Fruit fly (Drosophila melanogaster) whole organism, prepupa: ENCODE results near the gene Sap30.

Source experiments
- CG11294 ChIP-seq: fragments of 200-800 bp; sonication (Bioruptor generic); IDR thresholded peaks from 2 replicates; pipeline ENCODE4 v1.3.6; 2022; ENCODE audit warnings: missing biosample characterization, missing genetic modification characterization
- CG11762 ChIP-seq: fragments of 200-800 bp; sonication (Bioruptor generic); optimal IDR thresholded peaks from 3 replicates; lab custom pipeline; 2016; ENCODE audit warnings: missing biosample characterization, missing genetic modification characterization; ENCODE audit not compliant: insufficient read depth
- CG11902 ChIP-seq: fragments of 200-800 bp; sonication (Bioruptor generic); optimal IDR thresholded peaks from 3 replicates; lab custom pipeline; 2016; ENCODE audit warnings: missing biosample characterization, missing genetic modification characterization
- CG1621 ChIP-seq: fragments of 200-800 bp; sonication (Bioruptor generic); optimal IDR thresholded peaks from 3 replicates; lab custom pipeline; 2018; ENCODE audit warnings: missing biosample characterization, mild to moderate bottlenecking, missing genetic modification characterization
- CG16779 ChIP-seq: fragments of 200-800 bp; sonication (Bioruptor generic); optimal IDR thresholded peaks from 3 replicates; lab custom pipeline; 2017; ENCODE audit warnings: missing biosample characterization, mild to moderate bottlenecking, missing genetic modification characterization
- CG3032 ChIP-seq: fragments of 200-800 bp; optimal IDR thresholded peaks from 2 replicates; lab custom pipeline; 2019; ENCODE audit warnings: missing biosample characterization, mild to moderate bottlenecking, missing genetic modification characterization, moderate library complexity
- CG31627 ChIP-seq: fragments of 200-800 bp; sonication (Bioruptor generic); optimal IDR thresholded peaks from 3 replicates; lab custom pipeline; 2016; ENCODE audit warnings: missing biosample characterization, missing genetic modification characterization
- CG32006 ChIP-seq: fragments of 200-800 bp; sonication (Bioruptor generic); optimal IDR thresholded peaks from 3 replicates; lab custom pipeline; 2017; ENCODE audit warnings: missing biosample characterization, mild to moderate bottlenecking, missing genetic modification characterization
- CG34406 ChIP-seq: fragments of 200-800 bp; sonication (Bioruptor generic); optimal IDR thresholded peaks from 3 replicates; lab custom pipeline; 2016; ENCODE audit warnings: missing biosample characterization, missing genetic modification characterization
- CG3919 ChIP-seq: fragments of 200-800 bp; sonication (Bioruptor generic); optimal IDR thresholded peaks from 3 replicates; lab custom pipeline; 2016; ENCODE audit warnings: missing biosample characterization, missing genetic modification characterization
- CG4318 ChIP-seq: fragments of 200-800 bp; sonication (Bioruptor generic); optimal IDR thresholded peaks from 3 replicates; lab custom pipeline; 2017; ENCODE audit warnings: missing biosample characterization, mild to moderate bottlenecking, missing genetic modification characterization
- CG6163 ChIP-seq: fragments of 200-800 bp; sonication (Bioruptor generic); IDR thresholded peaks from 3 replicates; pipeline ENCODE4 v1.3.6; 2022; ENCODE audit warnings: missing biosample characterization, missing genetic modification characterization
- CG6276 ChIP-seq: fragments of 200-800 bp; sonication (Bioruptor generic); optimal IDR thresholded peaks from 2 replicates; lab custom pipeline; 2017; ENCODE audit warnings: missing biosample characterization, mild to moderate bottlenecking, missing genetic modification characterization
- CG6792 ChIP-seq: fragments of 200-800 bp; sonication (Bioruptor generic); optimal IDR thresholded peaks from 3 replicates; lab custom pipeline; 2016; ENCODE audit warnings: missing biosample characterization, missing genetic modification characterization
- CG6808 ChIP-seq: fragments of 200-800 bp; sonication (Bioruptor generic); optimal IDR thresholded peaks from 3 replicates; lab custom pipeline; 2017; ENCODE audit warnings: missing biosample characterization, missing genetic modification characterization, mild to moderate bottlenecking, moderate library complexity, missing genetic modification reagents
- CG6854 ChIP-seq: fragments of 200-800 bp; sonication (Bioruptor generic); optimal IDR thresholded peaks from 2 replicates; lab custom pipeline; 2017; ENCODE audit warnings: missing biosample characterization, mild to moderate bottlenecking, missing genetic modification characterization
- CG7368 ChIP-seq: fragments of 200-800 bp; sonication (Bioruptor generic); optimal IDR thresholded peaks from 3 replicates; lab custom pipeline; 2016; ENCODE audit warnings: missing biosample characterization, missing genetic modification characterization
- CG8119 ChIP-seq: fragments of 200-800 bp; sonication (Bioruptor generic); IDR thresholded peaks from 3 replicates; pipeline ENCODE4 v1.3.6; 2022; ENCODE audit warnings: missing biosample characterization, missing genetic modification characterization
- CG8632 ChIP-seq: fragments of 200-800 bp; sonication (Bioruptor generic); optimal IDR thresholded peaks from 3 replicates; lab custom pipeline; 2016; ENCODE audit warnings: missing biosample characterization, missing genetic modification characterization
- Eip75B ChIP-seq: fragments of 200-800 bp; sonication (Bioruptor generic); optimal IDR thresholded peaks from 3 replicates; lab custom pipeline; 2016; ENCODE audit warnings: missing biosample characterization, missing genetic modification characterization
- Eip78C ChIP-seq: fragments of 200-800 bp; sonication (Bioruptor generic); peaks from one replicate; lab custom pipeline; 2016; ENCODE audit warnings: missing biosample characterization, missing genetic modification characterization
- Eip93F ChIP-seq: fragments of 200-800 bp; sonication (Bioruptor generic); optimal IDR thresholded peaks from 2 replicates; lab custom pipeline; 2016; ENCODE audit warnings: missing biosample characterization, mild to moderate bottlenecking, missing genetic modification characterization
- Ets21C ChIP-seq: fragments of 200-800 bp; sonication (Bioruptor generic); optimal IDR thresholded peaks from 3 replicates; lab custom pipeline; 2016; ENCODE audit warnings: missing biosample characterization, missing genetic modification characterization
- Ets96B ChIP-seq: fragments of 200-800 bp; optimal IDR thresholded peaks from 2 replicates; lab custom pipeline; 2019; ENCODE audit warnings: missing biosample characterization, mild to moderate bottlenecking, missing genetic modification characterization, moderate library complexity
- Gug ChIP-seq: fragments of 200-800 bp; sonication (Bioruptor generic); IDR thresholded peaks from 2 replicates; pipeline ENCODE4 v1.3.6; 2022; ENCODE audit warnings: missing biosample characterization, missing genetic modification characterization
- Hr38 ChIP-seq: sonication (Bioruptor generic); optimal IDR thresholded peaks from 2 replicates; lab custom pipeline; 2016; ENCODE audit warnings: missing biosample characterization, missing genetic modification characterization
- Hr39 ChIP-seq: fragments of 200-800 bp; sonication (Bioruptor generic); optimal IDR thresholded peaks from 2 replicates; lab custom pipeline; 2016; ENCODE audit warnings: missing biosample characterization, missing genetic modification characterization
- Hr4 ChIP-seq: fragments of 200-800 bp; sonication (Bioruptor generic); optimal IDR thresholded peaks from 3 replicates; lab custom pipeline; 2016; ENCODE audit warnings: missing biosample characterization, missing genetic modification characterization
- Lpt ChIP-seq: fragments of 200-800 bp; sonication (Bioruptor generic); optimal IDR thresholded peaks from 3 replicates; lab custom pipeline; 2016; ENCODE audit warnings: missing biosample characterization, missing genetic modification characterization
- OdsH ChIP-seq: fragments of 200-800 bp; sonication (Bioruptor generic); optimal IDR thresholded peaks from 3 replicates; lab custom pipeline; 2016; ENCODE audit warnings: missing biosample characterization, missing genetic modification characterization
- Smox ChIP-seq: fragments of 200-800 bp; sonication (Bioruptor generic); optimal IDR thresholded peaks from 3 replicates; lab custom pipeline; 2016; ENCODE audit warnings: missing biosample characterization, missing genetic modification characterization
- Sox102F ChIP-seq: fragments of 200-800 bp; sonication (Bioruptor generic); optimal IDR thresholded peaks from 2 replicates; lab custom pipeline; 2016; ENCODE audit warnings: missing biosample characterization, mild to moderate bottlenecking, missing genetic modification characterization
- Sox14 ChIP-seq: fragments of 200-800 bp; sonication (Bioruptor generic); optimal IDR thresholded peaks from 3 replicates; lab custom pipeline; 2016; ENCODE audit warnings: missing biosample characterization, missing genetic modification characterization
- Sox15 ChIP-seq: fragments of 200-800 bp; sonication (Bioruptor generic); optimal IDR thresholded peaks from 3 replicates; lab custom pipeline; 2016; ENCODE audit warnings: missing biosample characterization, missing genetic modification characterization
- achi ChIP-seq: fragments of 200-800 bp; sonication (Bioruptor generic); optimal IDR thresholded peaks from 3 replicates; lab custom pipeline; 2016; ENCODE audit warnings: missing biosample characterization, missing genetic modification characterization
- acj6 ChIP-seq: fragments of 200-800 bp; sonication (Bioruptor generic); optimal IDR thresholded peaks from 3 replicates; lab custom pipeline; 2016; ENCODE audit warnings: missing biosample characterization, missing genetic modification characterization
- cyc ChIP-seq: fragments of 200-800 bp; sonication (Bioruptor generic); optimal IDR thresholded peaks from 3 replicates; lab custom pipeline; 2016; ENCODE audit warnings: missing biosample characterization, missing genetic modification characterization
- dac ChIP-seq: fragments of 200-800 bp; sonication (Bioruptor generic); optimal IDR thresholded peaks from 2 replicates; lab custom pipeline; 2017; ENCODE audit warnings: missing biosample characterization, mild to moderate bottlenecking, missing genetic modification characterization
- dsx ChIP-seq: fragments of 200-800 bp; optimal IDR thresholded peaks from 3 replicates; lab custom pipeline; 2019; ENCODE audit warnings: missing biosample characterization, mild to moderate bottlenecking, missing genetic modification characterization, moderate library complexity; ENCODE audit not compliant: poor library complexity, severe bottlenecking
- eg ChIP-seq: fragments of 200-800 bp; sonication (Bioruptor generic); IDR thresholded peaks from 3 replicates; pipeline ENCODE4 v1.3.6; 2022; ENCODE audit warnings: missing biosample characterization, missing genetic modification characterization
- esn ChIP-seq: fragments of 200-800 bp; sonication (Bioruptor generic); optimal IDR thresholded peaks from 2 replicates; lab custom pipeline; 2016; ENCODE audit warnings: missing biosample characterization, mild to moderate bottlenecking, missing genetic modification characterization, moderate library complexity
- fd59A ChIP-seq: fragments of 200-800 bp; sonication (Bioruptor generic); optimal IDR thresholded peaks from 2 replicates; lab custom pipeline; 2017; ENCODE audit warnings: missing biosample characterization, mild to moderate bottlenecking, missing genetic modification characterization, missing genetic modification reagents
- fkh ChIP-seq: fragments of 200-800 bp; sonication (Bioruptor generic); optimal IDR thresholded peaks from 3 replicates; lab custom pipeline; 2017; ENCODE audit warnings: missing biosample characterization, mild to moderate bottlenecking, missing genetic modification characterization, moderate library complexity
- pdm3 ChIP-seq: fragments of 200-800 bp; sonication (Bioruptor generic); optimal IDR thresholded peaks from 3 replicates; lab custom pipeline; 2016; ENCODE audit warnings: missing biosample characterization, missing genetic modification characterization
- svp ChIP-seq: fragments of 200-800 bp; sonication (Bioruptor generic); peaks from one replicate; lab custom pipeline; 2016; ENCODE audit warnings: missing biosample characterization, missing genetic modification characterization
- topi ChIP-seq: fragments of 200-800 bp; sonication (Bioruptor generic); optimal IDR thresholded peaks from 3 replicates; lab custom pipeline; 2016; ENCODE audit warnings: missing biosample characterization, missing genetic modification characterization
- vri ChIP-seq: fragments of 200-800 bp; sonication (Bioruptor generic); optimal IDR thresholded peaks from 3 replicates; lab custom pipeline; 2016; ENCODE audit warnings: missing biosample characterization, mild to moderate bottlenecking, missing genetic modification characterization

The Sap30 gene

dm6 chrX:16830081-16830480 lies 43.0 kb downstream of the Sap30 start:
- TF ChIP-seq CG6808 (GFP tag; lab: Kevin White, UChicago), result no peak
- no peak for TF ChIP-seq CG6854 (GFP tag; lab: Kevin White, UChicago)
- peak; percentile 24; the same call in 1 of the 3 replicates for TF ChIP-seq CG8119 (GFP tag; lab: Robert Waterston, UW)
- TF ChIP-seq Hr39, result no peak
- no peak for TF ChIP-seq CG6276 (GFP tag; lab: Kevin White, UChicago)
- TF ChIP-seq OdsH (GFP tag; lab: Kevin White, UChicago), result peak; percentile 45
- TF ChIP-seq Smox, result no peak
- no peak for TF ChIP-seq eg
- peak; percentile 76 for TF ChIP-seq Eip78C
- TF ChIP-seq vri (GFP tag; lab: Kevin White, UChicago), result no peak
- peak; percentile 36 for TF ChIP-seq CG32006 (GFP tag; lab: Kevin White, UChicago)
- no peak for TF ChIP-seq topi (GFP tag; lab: Kevin White, UChicago)
- peak; percentile 8 for TF ChIP-seq Sox14 (GFP tag; lab: Kevin White, UChicago)
- peak; percentile 1 for TF ChIP-seq esn (GFP tag; lab: Kevin White, UChicago)
- no peak for TF ChIP-seq CG34406 (GFP tag; lab: Kevin White, UChicago)
- TF ChIP-seq Hr4, result peak; percentile 0
- peak; percentile 19 for TF ChIP-seq achi (GFP tag; lab: Kevin White, UChicago)
- TF ChIP-seq dac (GFP tag; lab: Kevin White, UChicago), result no peak
- peak; percentile 6 for TF ChIP-seq acj6 (GFP tag; lab: Kevin White, UChicago)
- no peak for TF ChIP-seq CG7368

dm6 chrX:16831848-16832247 lies 44.8 kb downstream of the Sap30 start:
- no peak for TF ChIP-seq CG3032

- TF ChIP-seq CG8632 (GFP tag; lab: Kevin White, UChicago) (peak; percentile 78), cyc (GFP tag; lab: Kevin White, UChicago) (peak; percentile 63), Ets21C (GFP tag; lab: Kevin White, UChicago) (peak; percentile 32), CG6276 (GFP tag; lab: Kevin White, UChicago) (peak; percentile 81), Hr38 (no peak), CG8119 (GFP tag; lab: Robert Waterston, UW) (peak; percentile 89), Ets96B (tag; lab: Kevin White, UChicago) (peak; percentile 86), fkh (GFP tag; lab: Kevin White, UChicago) (no peak), CG1621 (tag; lab: Kevin White, UChicago) (peak; percentile 87), fd59A (GFP tag; lab: Kevin White, UChicago) (peak; percentile 81), CG11294 (peak; percentile 78), Hr4 (peak; percentile 86), vri (GFP tag; lab: Kevin White, UChicago) (no peak), CG31627 (GFP tag; lab: Kevin White, UChicago) (peak; percentile 58), esn (GFP tag; lab: Kevin White, UChicago) (peak; percentile 62), CG11762 (GFP tag; lab: Kevin White, UChicago) (peak; percentile 79), Gug (GFP tag; lab: Robert Waterston, UW) (peak; percentile 86), dac (GFP tag; lab: Kevin White, UChicago) (peak; percentile 46), svp (GFP tag; lab: Kevin White, UChicago) (peak; percentile 65), CG6163 (peak; percentile 90), CG11902 (GFP tag; lab: Kevin White, UChicago) (peak; percentile 57), CG6792 (GFP tag; lab: Kevin White, UChicago) (peak; percentile 78), CG4318 (GFP tag; lab: Kevin White, UChicago) (peak; percentile 62), pdm3 (GFP tag; lab: Kevin White, UChicago) (peak; percentile 87), Sox14 (GFP tag; lab: Kevin White, UChicago) (peak; percentile 82), achi (GFP tag; lab: Kevin White, UChicago) (peak; percentile 83), Lpt (peak; percentile 85), Eip75B (GFP tag; lab: Kevin White, UChicago) (peak; percentile 84), CG6808 (GFP tag; lab: Kevin White, UChicago) (peak; percentile 83), Eip93F (GFP tag; lab: Kevin White, UChicago) (no peak), dsx (GFP tag; lab: Kevin White, UChicago) (peak; percentile 90), CG32006 (GFP tag; lab: Kevin White, UChicago) (peak; percentile 86), CG16779 (peak; percentile 75), CG3919 (GFP tag; lab: Kevin White, UChicago) (peak; percentile 86), Eip78C (peak; percentile 96), Sox102F (GFP tag; lab: Kevin White, UChicago) (peak; percentile 49), CG6854 (GFP tag; lab: Kevin White, UChicago) (no peak), Sox15 (peak; percentile 62)
Observed at dm6 chrX:16833097-16833496, 46.0 kb downstream of the Sap30 start.
